Fruit fly (Drosophila melanogaster) whole organism, embryonic: ENCODE data around the gene mTor.
A peak's percentile ranks its signal among the peaks of the same experiment; 100 is the strongest.

Source experiments
- CG10979 ChIP-seq: fragments of 200-800 bp; sonication (Bioruptor generic); optimal IDR thresholded peaks from 2 replicates; lab custom pipeline; 2018; ENCODE audit warnings: missing biosample characterization, mild to moderate bottlenecking, missing genetic modification characterization, moderate library complexity
- CG11560 ChIP-seq: fragments of 200-800 bp; sonication (Bioruptor generic); IDR thresholded peaks from 3 replicates; pipeline ENCODE4 v1.3.6; 2022; ENCODE audit warnings: missing biosample characterization, missing genetic modification characterization
- CG12219 ChIP-seq: fragments of 200-800 bp; sonication (Bioruptor generic); optimal IDR thresholded peaks from 3 replicates; lab custom pipeline; 2018; ENCODE audit warnings: missing biosample characterization, mild to moderate bottlenecking, missing genetic modification characterization
- CG13123 ChIP-seq: fragments of 200-800 bp; sonication (Bioruptor generic); optimal IDR thresholded peaks from 2 replicates; lab custom pipeline; 2016; ENCODE audit warnings: missing biosample characterization, missing genetic modification characterization
- CG13287 ChIP-seq: fragments of 200-800 bp; sonication (Bioruptor generic); IDR thresholded peaks from 2 replicates; pipeline ENCODE4 v1.3.6; 2022; ENCODE audit warnings: missing biosample characterization, missing genetic modification characterization; ENCODE audit not compliant: partially characterized antibody
- CG13624 ChIP-seq: fragments of 200-800 bp; sonication (Bioruptor generic); optimal IDR thresholded peaks from 2 replicates; lab custom pipeline; 2016; ENCODE audit warnings: missing biosample characterization, missing genetic modification characterization
- CG14050 ChIP-seq: fragments of 200-800 bp; sonication (Bioruptor generic); IDR thresholded peaks from 3 replicates; pipeline ENCODE4 v1.3.6; 2022; ENCODE audit warnings: missing biosample characterization, missing genetic modification characterization
- CG15514 ChIP-seq: fragments of 200-800 bp; sonication (Bioruptor generic); optimal IDR thresholded peaks from 3 replicates; lab custom pipeline; 2017; ENCODE audit warnings: missing biosample characterization, missing genetic modification characterization, mild to moderate bottlenecking, moderate library complexity, missing genetic modification reagents
- CG17186 ChIP-seq: fragments of 200-800 bp; sonication (Bioruptor generic); optimal IDR thresholded peaks from 3 replicates; lab custom pipeline; 2017; ENCODE audit warnings: missing biosample characterization, missing genetic modification reagents, missing genetic modification characterization
- CG17802 ChIP-seq: fragments of 200-800 bp; sonication (Bioruptor generic); optimal IDR thresholded peaks from 2 replicates; lab custom pipeline; 2018; ENCODE audit warnings: missing biosample characterization, mild to moderate bottlenecking, missing genetic modification characterization, moderate library complexity
- CG2116 ChIP-seq: fragments of 200-800 bp; sonication (Bioruptor generic); optimal IDR thresholded peaks from 3 replicates; lab custom pipeline; 2018; ENCODE audit warnings: missing biosample characterization, mild to moderate bottlenecking, missing genetic modification characterization
- CG2202 ChIP-seq: fragments of 200-800 bp; sonication (Bioruptor generic); optimal IDR thresholded peaks from 2 replicates; lab custom pipeline; 2018; ENCODE audit warnings: missing biosample characterization, mild to moderate bottlenecking, missing genetic modification characterization
- CG4404 ChIP-seq: fragments of 200-800 bp; sonication (Bioruptor generic); IDR thresholded peaks from 2 replicates; pipeline ENCODE4 v1.3.6; 2022; ENCODE audit warnings: missing biosample characterization, missing genetic modification characterization
- CG5953 ChIP-seq: fragments of 200-800 bp; sonication (Bioruptor generic); IDR thresholded peaks from 2 replicates; pipeline ENCODE4 v1.3.6; 2022; ENCODE audit warnings: missing biosample characterization, missing genetic modification characterization
- CG6765 ChIP-seq: fragments of 200-800 bp; sonication (Bioruptor generic); optimal IDR thresholded peaks from 3 replicates; lab custom pipeline; 2017; ENCODE audit warnings: missing biosample characterization, mild to moderate bottlenecking, missing genetic modification characterization
- CG6791 ChIP-seq: fragments of 200-800 bp; sonication (Bioruptor generic); IDR thresholded peaks from 3 replicates; pipeline ENCODE4 v1.3.6; 2022; ENCODE audit warnings: missing biosample characterization, missing genetic modification characterization; ENCODE audit not compliant: partially characterized antibody
- CG7839 ChIP-seq: fragments of 200-800 bp; sonication (Bioruptor generic); optimal IDR thresholded peaks from 3 replicates; lab custom pipeline; 2018; ENCODE audit warnings: missing biosample characterization, mild to moderate bottlenecking, missing genetic modification characterization, moderate library complexity
- CG8765 ChIP-seq: fragments of 200-800 bp; sonication (Bioruptor generic); IDR thresholded peaks from 2 replicates; pipeline ENCODE4 v1.3.6; 2022; ENCODE audit warnings: missing biosample characterization, missing genetic modification characterization
- CG9876 ChIP-seq: fragments of 200-800 bp; sonication (Bioruptor generic); optimal IDR thresholded peaks from 2 replicates; lab custom pipeline; 2016; ENCODE audit warnings: missing biosample characterization, missing genetic modification characterization
- Camta ChIP-seq: fragments of 200-800 bp; sonication (Bioruptor generic); optimal IDR thresholded peaks from 2 replicates; lab custom pipeline; 2016; ENCODE audit warnings: missing biosample characterization, missing genetic modification characterization
- Dref ChIP-seq: fragments of 200-800 bp; sonication (Bioruptor generic); IDR thresholded peaks from 2 replicates; pipeline ENCODE4 v1.3.6; 2022; ENCODE audit warnings: missing biosample characterization, missing genetic modification characterization
- GATAe ChIP-seq: fragments of 200-800 bp; sonication (Bioruptor generic); conservative IDR thresholded peaks from 2 replicates; pipeline ENCODE4 v1.3.6; 2022; ENCODE audit warnings: missing biosample characterization, missing genetic modification characterization
- HLH4C ChIP-seq: fragments of 200-800 bp; sonication (Bioruptor generic); IDR thresholded peaks from 3 replicates; pipeline ENCODE4 v1.3.6; 2022; ENCODE audit warnings: missing biosample characterization, missing genetic modification characterization; ENCODE audit not compliant: partially characterized antibody
- HmgZ ChIP-seq: fragments of 200-800 bp; sonication (Bioruptor generic); optimal IDR thresholded peaks from 2 replicates; lab custom pipeline; 2018; ENCODE audit warnings: missing biosample characterization, mild to moderate bottlenecking, missing genetic modification characterization
- Jarid2 ChIP-seq: fragments of 200-800 bp; sonication (Bioruptor generic); optimal IDR thresholded peaks from 3 replicates; lab custom pipeline; 2017; ENCODE audit warnings: mild to moderate bottlenecking, missing biosample characterization, missing genetic modification reagents, missing genetic modification characterization
- Lhr ChIP-seq: fragments of 200-800 bp; sonication (Bioruptor generic); optimal IDR thresholded peaks from 3 replicates; lab custom pipeline; 2017; ENCODE audit warnings: mild to moderate bottlenecking, missing biosample characterization, missing genetic modification reagents, missing genetic modification characterization
- Nf-YA ChIP-seq: fragments of 200-800 bp; sonication (Bioruptor generic); IDR thresholded peaks from 2 replicates; pipeline ENCODE4 v1.3.6; 2022; ENCODE audit warnings: missing biosample characterization, missing genetic modification characterization
- Ptx1 ChIP-seq: fragments of 200-800 bp; sonication (Bioruptor generic); IDR thresholded peaks from 2 replicates; pipeline ENCODE4 v1.3.6; 2022; ENCODE audit warnings: missing biosample characterization, missing genetic modification characterization
- Usf ChIP-seq: fragments of 200-800 bp; sonication (Bioruptor generic); optimal IDR thresholded peaks from 2 replicates; lab custom pipeline; 2017; ENCODE audit warnings: missing genotype, missing biosample characterization, missing genetic modification characterization
- amos ChIP-seq: fragments of 200-800 bp; sonication (Bioruptor generic); IDR thresholded peaks from 2 replicates; pipeline ENCODE4 v1.3.6; 2022; ENCODE audit warnings: missing biosample characterization, missing genetic modification characterization; ENCODE audit not compliant: partially characterized antibody
- aop ChIP-seq: fragments of 200-800 bp; sonication (Bioruptor generic); IDR thresholded peaks from 2 replicates; pipeline ENCODE4 v1.3.6; 2022; ENCODE audit warnings: missing biosample characterization, missing genetic modification characterization
- ap ChIP-seq: fragments of 200-800 bp; sonication (Bioruptor generic); IDR thresholded peaks from 2 replicates; pipeline ENCODE4 v1.3.6; 2022; ENCODE audit warnings: missing biosample characterization, missing genetic modification characterization
- az2 ChIP-seq: fragments of 200-800 bp; sonication (Bioruptor generic); optimal IDR thresholded peaks from 3 replicates; lab custom pipeline; 2016; ENCODE audit warnings: missing biosample characterization, missing genetic modification characterization
- bab2 ChIP-seq: fragments of 200-800 bp; sonication (Bioruptor generic); optimal IDR thresholded peaks from 2 replicates; lab custom pipeline; 2016; ENCODE audit warnings: missing biosample characterization, missing genetic modification characterization
- cato ChIP-seq: fragments of 200-800 bp; sonication (Bioruptor generic); optimal IDR thresholded peaks from 2 replicates; lab custom pipeline; 2016; ENCODE audit warnings: missing biosample characterization, missing genetic modification characterization, borderline replicate concordance
- caup ChIP-seq: fragments of 200-800 bp; sonication (Bioruptor generic); optimal IDR thresholded peaks from 3 replicates; lab custom pipeline; 2017; ENCODE audit warnings: missing biosample characterization, mild to moderate bottlenecking, missing genetic modification characterization, moderate library complexity; ENCODE audit not compliant: severe bottlenecking
- chif ChIP-seq, 2 experiments: fragments of 200-800 bp; sonication (Bioruptor generic); optimal IDR thresholded peaks; 3 replicates each; lab custom pipeline; 2016; ENCODE audit warnings: missing biosample characterization in 2 of 2, missing genetic modification characterization in 2 of 2
- ftz-f1 ChIP-seq: fragments of 200-800 bp; sonication (Bioruptor generic); optimal IDR thresholded peaks from 2 replicates; lab custom pipeline; 2016; ENCODE audit warnings: missing biosample characterization, missing genetic modification characterization
- gsb ChIP-seq: fragments of 200-800 bp; sonication (Bioruptor generic); IDR thresholded peaks from 2 replicates; pipeline ENCODE4 v1.3.6; 2022; ENCODE audit warnings: missing biosample characterization, missing genetic modification characterization
- luna ChIP-seq: fragments of 200-800 bp; sonication (Bioruptor generic); optimal IDR thresholded peaks from 2 replicates; lab custom pipeline; 2016; ENCODE audit warnings: missing biosample characterization, missing genetic modification characterization
- pb ChIP-seq: fragments of 200-800 bp; sonication (Bioruptor generic); optimal IDR thresholded peaks from 3 replicates; lab custom pipeline; 2016; ENCODE audit warnings: missing biosample characterization, missing genetic modification characterization
- pita ChIP-seq: fragments of 200-800 bp; sonication (Bioruptor generic); optimal IDR thresholded peaks from 2 replicates; lab custom pipeline; 2017; ENCODE audit warnings: missing biosample characterization, mild to moderate bottlenecking, missing genetic modification characterization
- pzg ChIP-seq: fragments of 200-800 bp; sonication (Bioruptor generic); optimal IDR thresholded peaks from 3 replicates; lab custom pipeline; 2018; ENCODE audit warnings: missing biosample characterization, mild to moderate bottlenecking, missing genetic modification characterization, moderate library complexity
- slbo ChIP-seq: fragments of 200-800 bp; sonication (Bioruptor generic); IDR thresholded peaks from 2 replicates; pipeline ENCODE4 v1.3.6; 2022; ENCODE audit warnings: missing biosample characterization, missing genetic modification characterization
- sqz ChIP-seq: fragments of 200-800 bp; sonication (Bioruptor generic); optimal IDR thresholded peaks from 3 replicates; lab custom pipeline; 2018; ENCODE audit warnings: missing biosample characterization, mild to moderate bottlenecking, missing genetic modification characterization
- ssp ChIP-seq: fragments of 200-800 bp; sonication (Bioruptor generic); IDR thresholded peaks from 2 replicates; pipeline ENCODE4 v1.3.6; 2022; ENCODE audit warnings: missing biosample characterization, missing genetic modification characterization
- zen2 ChIP-seq: fragments of 200-800 bp; sonication (Bioruptor generic); IDR thresholded peaks from 3 replicates; pipeline ENCODE4 v1.3.6; 2022; ENCODE audit warnings: missing biosample characterization, missing genetic modification characterization; ENCODE audit not compliant: partially characterized antibody
- zf30C ChIP-seq: fragments of 200-800 bp; sonication (Bioruptor generic); optimal IDR thresholded peaks from 3 replicates; lab custom pipeline; 2018; ENCODE audit warnings: missing biosample characterization, mild to moderate bottlenecking, missing genetic modification characterization

mTor gene

dm6 chr2L:13004059-13004870, at the start of gene mTor, which contains the start of gene Vha68-1 (continued):
- TF ChIP-seq pita (GFP tag; lab: Kevin White, UChicago) (no peak), Ptx1 (GFP tag; lab: Robert Waterston, UW) (peak; percentile 85), CG4404 (GFP tag; lab: Robert Waterston, UW) (peak; percentile 81), HLH4C (GFP tag; lab: Robert Waterston, UW) (peak; percentile 84), pb (GFP tag; lab: Kevin White, UChicago) (no peak), ssp (GFP tag; lab: Robert Waterston, UW) (peak; percentile 99), CG6791 (peak; percentile 84), CG9876 (GFP tag; lab: Kevin White, UChicago) (peak; percentile 72), CG14050 (peak; percentile 54; the same call in 2 of the 3 replicates), CG2116 (GFP tag; lab: Kevin White, UChicago) (peak; percentile 66), luna (GFP tag; lab: Kevin White, UChicago) (peak; percentile 67), CG15514 (GFP tag; lab: Kevin White, UChicago) (peak; percentile 71), CG13287 (GFP tag; lab: Robert Waterston, UW) (peak; percentile 78), caup (peak; percentile 65), Jarid2 (no peak), gsb (GFP tag; lab: Robert Waterston, UW) (no peak), sqz (no peak), pzg (GFP tag; lab: Kevin White, UChicago) (peak; percentile 66), CG5953 (no peak), CG13123 (GFP tag; lab: Kevin White, UChicago) (no peak), GATAe (0 out of 2 replicates have a peak, but pooled peaks have one; percentile 47), bab2 (GFP tag; lab: Kevin White, UChicago) (peak; percentile 81), zen2 (GFP tag; lab: Robert Waterston, UW) (no peak; the same call in 2 of the 3 replicates), Dref (GFP tag; lab: Robert Waterston, UW) (peak; percentile 86), CG2202 (tag; lab: Kevin White, UChicago) (peak; percentile 23), zf30C (GFP tag; lab: Kevin White, UChicago) (no peak), CG13624 (GFP tag; lab: Kevin White, UChicago) (no peak), Nf-YA (GFP tag; lab: Robert Waterston, UW) (no peak), CG11560 (tag; lab: Robert Waterston, UW) (peak; percentile 63; the same call in 1 of the 3 replicates), CG6765 (GFP tag; lab: Kevin White, UChicago) (peak; percentile 50), HmgZ (tag; lab: Kevin White, UChicago) (peak; percentile 57), ftz-f1 (GFP tag; lab: Kevin White, UChicago) (no peak), cato (GFP tag; lab: Kevin White, UChicago) (peak; percentile 65), CG17186 (GFP tag; lab: Kevin White, UChicago) (peak; percentile 25), Usf (GFP tag; lab: Kevin White, UChicago) (peak; percentile 61), CG7839 (no peak), Lhr (GFP tag; lab: Kevin White, UChicago) (peak; percentile 46), CG8765 (GFP tag; lab: Robert Waterston, UW) (peak; percentile 63; the same call in 1 of the 2 replicates), CG10979 (tag; lab: Kevin White, UChicago) (peak; percentile 61), aop (GFP tag; lab: Robert Waterston, UW) (no peak), chif (GFP tag; optimal IDR thresholded peaks at IDR 0.05; lab: Kevin White, UChicago) (peak; percentile 65 to 70), slbo (GFP tag; lab: Robert Waterston, UW) (peak; percentile 92), CG17802 (tag; lab: Kevin White, UChicago) (peak; percentile 89), ap (0 out of 2 replicates have a peak, but pooled peaks have one; percentile 23), amos (GFP tag; lab: Robert Waterston, UW) (peak; percentile 86), az2 (GFP tag; lab: Kevin White, UChicago) (peak; percentile 76), Camta (peak; percentile 36), CG12219 (GFP tag; lab: Kevin White, UChicago) (no peak)
